Fruit fly (Drosophila melanogaster) whole organism, embryonic: ENCODE measurements around the gene CG10333.

Experiments used
- Bgb ChIP-seq: fragments of 200-800 bp; sonication (Bioruptor generic); IDR thresholded peaks from 2 replicates; pipeline ENCODE4 v1.3.6; 2022; ENCODE audit warnings: missing biosample characterization, missing genetic modification characterization; ENCODE audit not compliant: partially characterized antibody
- CG10431 ChIP-seq: fragments of 200-800 bp; sonication (Bioruptor generic); optimal IDR thresholded peaks from 3 replicates; lab custom pipeline; 2018; ENCODE audit warnings: missing biosample characterization, mild to moderate bottlenecking, missing genetic modification characterization
- CG10979 ChIP-seq: fragments of 200-800 bp; sonication (Bioruptor generic); optimal IDR thresholded peaks from 2 replicates; lab custom pipeline; 2018; ENCODE audit warnings: missing biosample characterization, mild to moderate bottlenecking, missing genetic modification characterization, moderate library complexity
- CG12391 ChIP-seq: fragments of 200-800 bp; sonication (Bioruptor generic); optimal IDR thresholded peaks from 3 replicates; lab custom pipeline; 2018; ENCODE audit warnings: missing biosample characterization, mild to moderate bottlenecking, missing genetic modification characterization, moderate library complexity
- CG13775 ChIP-seq: fragments of 200-800 bp; sonication (Bioruptor generic); optimal IDR thresholded peaks from 3 replicates; lab custom pipeline; 2017; ENCODE audit warnings: missing biosample characterization, mild to moderate bottlenecking, missing genetic modification characterization
- CG16815 ChIP-seq: fragments of 200-800 bp; sonication (Bioruptor generic); optimal IDR thresholded peaks from 3 replicates; lab custom pipeline; 2017; ENCODE audit warnings: missing biosample characterization, mild to moderate bottlenecking, missing genetic modification characterization
- CG18011 ChIP-seq: fragments of 200-800 bp; sonication (Bioruptor generic); optimal IDR thresholded peaks from 2 replicates; lab custom pipeline; 2017; ENCODE audit warnings: missing biosample characterization, missing genetic modification characterization, mild to moderate bottlenecking, moderate library complexity, missing genotype
- CG18764 ChIP-seq: fragments of 200-800 bp; sonication (Bioruptor generic); optimal IDR thresholded peaks from 3 replicates; lab custom pipeline; 2016; ENCODE audit warnings: missing biosample characterization, missing genetic modification characterization
- CG2116 ChIP-seq: fragments of 200-800 bp; sonication (Bioruptor generic); optimal IDR thresholded peaks from 3 replicates; lab custom pipeline; 2018; ENCODE audit warnings: missing biosample characterization, mild to moderate bottlenecking, missing genetic modification characterization
- CG2678 ChIP-seq: fragments of 200-800 bp; sonication (Bioruptor generic); optimal IDR thresholded peaks from 3 replicates; lab custom pipeline; 2019; ENCODE audit warnings: missing biosample characterization, mild to moderate bottlenecking, missing genetic modification characterization, moderate library complexity
- CG2712 ChIP-seq: fragments of 200-800 bp; optimal IDR thresholded peaks from 3 replicates; lab custom pipeline; 2019; ENCODE audit warnings: missing biosample characterization, mild to moderate bottlenecking, missing genetic modification characterization, moderate library complexity
- CG3281 ChIP-seq: fragments of 200-800 bp; sonication (Bioruptor generic); optimal IDR thresholded peaks from 3 replicates; lab custom pipeline; 2017; ENCODE audit warnings: missing biosample characterization, mild to moderate bottlenecking, missing genetic modification characterization
- CG34422 ChIP-seq: fragments of 200-800 bp; sonication (Bioruptor generic); IDR thresholded peaks from 3 replicates; pipeline ENCODE4 v1.3.6; 2022; ENCODE audit warnings: missing biosample characterization, missing genetic modification characterization
- CG42726 ChIP-seq: fragments of 200-800 bp; sonication (Bioruptor generic); IDR thresholded peaks from 2 replicates; pipeline ENCODE4 v1.3.6; 2022; ENCODE audit warnings: missing biosample characterization, missing genetic modification characterization; ENCODE audit not compliant: partially characterized antibody
- CG4854 ChIP-seq: fragments of 200-800 bp; sonication (Bioruptor generic); optimal IDR thresholded peaks from 2 replicates; lab custom pipeline; 2016; ENCODE audit warnings: missing biosample characterization, missing genetic modification characterization, inconsistent platforms
- CG6683 ChIP-seq: fragments of 200-800 bp; sonication (Bioruptor generic); optimal IDR thresholded peaks from 2 replicates; lab custom pipeline; 2017; ENCODE audit warnings: missing biosample characterization, mild to moderate bottlenecking, missing genetic modification characterization, missing genetic modification reagents
- CG7839 ChIP-seq: fragments of 200-800 bp; sonication (Bioruptor generic); optimal IDR thresholded peaks from 3 replicates; lab custom pipeline; 2018; ENCODE audit warnings: missing biosample characterization, mild to moderate bottlenecking, missing genetic modification characterization, moderate library complexity
- CG8359 ChIP-seq: fragments of 200-800 bp; sonication (Bioruptor generic); optimal IDR thresholded peaks from 2 replicates; lab custom pipeline; 2017; ENCODE audit warnings: missing biosample characterization, mild to moderate bottlenecking, missing genetic modification characterization, borderline replicate concordance
- CG8478 ChIP-seq: fragments of >200 bp; optimal IDR thresholded peaks from 2 replicates; lab custom pipeline; 2018
- Camta ChIP-seq: fragments of 200-800 bp; sonication (Bioruptor generic); optimal IDR thresholded peaks from 2 replicates; lab custom pipeline; 2016; ENCODE audit warnings: missing biosample characterization, missing genetic modification characterization
- Dad ChIP-seq: fragments of 200-800 bp; sonication (Bioruptor generic); optimal IDR thresholded peaks from 3 replicates; lab custom pipeline; 2016; ENCODE audit warnings: missing biosample characterization, missing genetic modification characterization
- H15 ChIP-seq: fragments of 200-800 bp; sonication (Bioruptor generic); IDR thresholded peaks from 3 replicates; pipeline ENCODE4 v1.3.6; 2022; ENCODE audit warnings: missing biosample characterization, missing genetic modification characterization
- HLH54F ChIP-seq: fragments of 200-800 bp; sonication (Bioruptor generic); optimal IDR thresholded peaks from 3 replicates; lab custom pipeline; 2016; ENCODE audit warnings: missing biosample characterization, missing genetic modification characterization
- HmgZ ChIP-seq: fragments of 200-800 bp; sonication (Bioruptor generic); optimal IDR thresholded peaks from 2 replicates; lab custom pipeline; 2018; ENCODE audit warnings: missing biosample characterization, mild to moderate bottlenecking, missing genetic modification characterization
- Hmx ChIP-seq: fragments of 200-800 bp; sonication (Bioruptor generic); optimal IDR thresholded peaks from 2 replicates; lab custom pipeline; 2016; ENCODE audit warnings: missing biosample characterization, missing genetic modification characterization
- Hr78 ChIP-seq, 2 experiments: fragments of 200-800 bp in 1 of 2; fragments of >200 bp in 1 of 2; sonication (Bioruptor generic) in 1 of 2; optimal IDR thresholded peaks; 2 replicates each; lab custom pipeline; 2017 to 2019; ENCODE audit warnings: missing biosample characterization in 2 of 2, missing genetic modification characterization in 2 of 2, mild to moderate bottlenecking in 1 of 2, moderate library complexity in 1 of 2
- Lim3 ChIP-seq: fragments of 200-800 bp; sonication (Bioruptor generic); IDR thresholded peaks from 2 replicates; pipeline ENCODE4 v1.3.6; 2022; ENCODE audit warnings: missing biosample characterization, missing genetic modification characterization
- Rx ChIP-seq: fragments of 200-800 bp; sonication (Bioruptor generic); IDR thresholded peaks from 2 replicates; pipeline ENCODE4 v1.3.6; 2022; ENCODE audit warnings: missing biosample characterization, missing genetic modification characterization
- Sox100B ChIP-seq: fragments of 200-800 bp; sonication (Bioruptor generic); optimal IDR thresholded peaks from 3 replicates; lab custom pipeline; 2018; ENCODE audit warnings: missing biosample characterization, mild to moderate bottlenecking, missing genetic modification characterization
- Usf ChIP-seq: fragments of 200-800 bp; sonication (Bioruptor generic); optimal IDR thresholded peaks from 2 replicates; lab custom pipeline; 2017; ENCODE audit warnings: missing genotype, missing biosample characterization, missing genetic modification characterization
- cas ChIP-seq: fragments of 200-800 bp; sonication (Bioruptor generic); IDR thresholded peaks from 2 replicates; pipeline ENCODE4 v1.3.6; 2022; ENCODE audit warnings: missing biosample characterization, missing genetic modification characterization
- crp ChIP-seq, 2 experiments: fragments of 200-800 bp; sonication (Bioruptor generic); optimal IDR thresholded peaks; 2 replicates in 1 of 2; 3 replicates in 1 of 2; lab custom pipeline; 2017; ENCODE audit warnings: missing biosample characterization in 2 of 2, missing genetic modification characterization in 2 of 2, mild to moderate bottlenecking in 1 of 2, moderate library complexity in 1 of 2
- dmrt11E ChIP-seq: fragments of 200-800 bp; sonication (Bioruptor generic); optimal IDR thresholded peaks from 3 replicates; lab custom pipeline; 2018; ENCODE audit warnings: missing biosample characterization, mild to moderate bottlenecking, missing genetic modification characterization, moderate library complexity
- fd102C ChIP-seq: fragments of 200-800 bp; sonication (Bioruptor generic); optimal IDR thresholded peaks from 2 replicates; lab custom pipeline; 2018; ENCODE audit warnings: missing biosample characterization, mild to moderate bottlenecking, missing genetic modification characterization, moderate library complexity
- gem ChIP-seq: fragments of 200-800 bp; sonication (Bioruptor generic); optimal IDR thresholded peaks from 2 replicates; lab custom pipeline; 2019; ENCODE audit warnings: missing biosample characterization, mild to moderate bottlenecking, missing genetic modification characterization, moderate library complexity
- gfzf ChIP-seq: fragments of 200-800 bp; sonication (Bioruptor generic); optimal IDR thresholded peaks from 2 replicates; lab custom pipeline; 2016; ENCODE audit warnings: missing biosample characterization, mild to moderate bottlenecking, missing genetic modification characterization, moderate library complexity
- insv ChIP-seq, 2 experiments: fragments of 200-800 bp; sonication (Bioruptor generic); optimal IDR thresholded peaks; 3 replicates each; lab custom pipeline; 2016 to 2018; ENCODE audit warnings: missing biosample characterization in 2 of 2, missing genetic modification characterization in 2 of 2
- ken ChIP-seq: fragments of 200-800 bp; sonication (Bioruptor generic); IDR thresholded peaks from 3 replicates; pipeline ENCODE4 v1.3.6; 2022; ENCODE audit warnings: missing biosample characterization, missing genetic modification characterization
- knrl ChIP-seq: fragments of 200-800 bp; sonication (Bioruptor generic); IDR thresholded peaks from 3 replicates; pipeline ENCODE4 v1.3.6; 2022; ENCODE audit warnings: missing biosample characterization, missing genetic modification characterization; ENCODE audit not compliant: partially characterized antibody
- luna ChIP-seq: fragments of 200-800 bp; sonication (Bioruptor generic); optimal IDR thresholded peaks from 2 replicates; lab custom pipeline; 2016; ENCODE audit warnings: missing biosample characterization, missing genetic modification characterization
- nmo ChIP-seq: fragments of 200-800 bp; sonication (Bioruptor generic); optimal IDR thresholded peaks from 2 replicates; lab custom pipeline; 2018; ENCODE audit warnings: missing biosample characterization, mild to moderate bottlenecking, missing genetic modification characterization, moderate library complexity
- oc ChIP-seq: fragments of 200-800 bp; sonication (Bioruptor generic); optimal IDR thresholded peaks from 2 replicates; lab custom pipeline; 2018; ENCODE audit warnings: missing biosample characterization, mild to moderate bottlenecking, missing genetic modification characterization, moderate library complexity
- odd ChIP-seq: fragments of 200-800 bp; sonication (Bioruptor generic); optimal IDR thresholded peaks from 2 replicates; lab custom pipeline; 2017; ENCODE audit warnings: missing biosample characterization, mild to moderate bottlenecking, missing genetic modification characterization
- pfk ChIP-seq: fragments of 200-800 bp; sonication (Bioruptor generic); optimal IDR thresholded peaks from 2 replicates; lab custom pipeline; 2018; ENCODE audit warnings: missing biosample characterization, mild to moderate bottlenecking, missing genetic modification characterization, moderate library complexity
- pho ChIP-seq: fragments of 200-800 bp; sonication (Bioruptor generic); optimal IDR thresholded peaks from 2 replicates; lab custom pipeline; 2016; ENCODE audit warnings: missing biosample characterization, missing genetic modification characterization
- psq ChIP-seq: fragments of 200-800 bp; sonication (Bioruptor generic); optimal IDR thresholded peaks from 2 replicates; lab custom pipeline; 2017; ENCODE audit warnings: missing biosample characterization, missing genetic modification characterization
- rib ChIP-seq: fragments of 200-800 bp; sonication (Bioruptor generic); IDR thresholded peaks from 2 replicates; pipeline ENCODE4 v1.3.6; 2022; ENCODE audit warnings: missing biosample characterization, missing genetic modification characterization
- sim ChIP-seq: fragments of 200-800 bp; sonication (Bioruptor generic); IDR thresholded peaks from 2 replicates; pipeline ENCODE4 v1.3.6; 2022; ENCODE audit warnings: missing biosample characterization, missing genetic modification characterization
- sima ChIP-seq: fragments of 200-800 bp; sonication (Bioruptor generic); optimal IDR thresholded peaks from 2 replicates; lab custom pipeline; 2016; ENCODE audit warnings: missing biosample characterization, missing genetic modification characterization
- unpg ChIP-seq: fragments of 200-800 bp; sonication (Bioruptor generic); optimal IDR thresholded peaks from 3 replicates; lab custom pipeline; 2018; ENCODE audit warnings: missing biosample characterization, mild to moderate bottlenecking, missing genetic modification characterization, moderate library complexity

The CG10333 gene

DNA sequence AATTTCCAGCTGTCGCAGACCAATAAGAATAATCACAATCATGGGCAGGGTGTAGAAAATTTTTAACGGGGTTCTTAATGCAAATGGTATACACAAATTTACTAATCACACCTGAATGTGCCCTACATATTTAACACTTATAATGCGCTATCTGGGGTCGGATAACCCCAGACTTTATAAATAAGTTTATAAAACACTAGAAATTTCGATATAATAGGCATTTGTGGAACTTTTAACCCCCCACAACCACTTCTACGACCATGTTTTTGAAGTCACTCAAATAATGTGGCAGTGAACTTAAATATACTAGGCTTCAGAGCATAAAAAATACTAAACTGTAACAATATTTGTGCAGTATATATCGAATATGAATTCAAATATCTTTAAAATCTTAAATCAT is 1.6 kb upstream of the CG10333 start, which contains the start of gene CG10413 (continued):
- TF ChIP-seq CG16815 (GFP tag; lab: Kevin White, UChicago) = peak; percentile 97
- peak; percentile 61 for TF ChIP-seq gfzf (GFP tag; lab: Kevin White, UChicago)
- TF ChIP-seq CG4854 (GFP tag; lab: Kevin White, UChicago) = peak; percentile 97
- TF ChIP-seq pho = peak; percentile 98
- peak; percentile 69 for TF ChIP-seq pfk (GFP tag; lab: Kevin White, UChicago)
- peak; percentile 99 for TF ChIP-seq gem
- peak; percentile 98 for TF ChIP-seq CG2712 (tag; lab: Kevin White, UChicago)
- peak; percentile 98 for TF ChIP-seq nmo (GFP tag; lab: Kevin White, UChicago)
- peak; percentile 98 for TF ChIP-seq HLH54F
- peak; percentile 98 for TF ChIP-seq oc (tag; lab: Kevin White, UChicago)
- peak; percentile 97 for TF ChIP-seq dmrt11E (tag; lab: Kevin White, UChicago)
- no peak for TF ChIP-seq CG42726
- TF ChIP-seq Dad (GFP tag; lab: Kevin White, UChicago) = peak; percentile 96
- TF ChIP-seq CG2116 (GFP tag; lab: Kevin White, UChicago) = peak; percentile 89
- TF ChIP-seq odd = peak; percentile 97
- TF ChIP-seq Bgb (GFP tag; lab: Robert Waterston, UW) = no peak
- TF ChIP-seq CG2678 (tag; lab: Kevin White, UChicago) = peak; percentile 99
- TF ChIP-seq CG10431 (GFP tag; lab: Kevin White, UChicago) = peak; percentile 93
- TF ChIP-seq luna = peak; percentile 97
- peak; percentile 95 for TF ChIP-seq Rx
- TF ChIP-seq unpg (GFP tag; lab: Kevin White, UChicago) = peak; percentile 99
- peak; percentile 96 for TF ChIP-seq H15
- TF ChIP-seq Hmx (GFP tag; lab: Kevin White, UChicago) = peak; percentile 95
- TF ChIP-seq fd102C (GFP tag; lab: Kevin White, UChicago) = peak; percentile 79
- peak; percentile 98 for TF ChIP-seq CG13775 (GFP tag; lab: Kevin White, UChicago)
- peak; percentile 98; the same call in 2 of the 3 replicates for TF ChIP-seq CG34422 (GFP tag; lab: Robert Waterston, UW)
- TF ChIP-seq Hr78 (GFP tag; optimal IDR thresholded peaks at IDR 0.05; lab: Kevin White, UChicago) = peak in 1 of 2 experiments; percentile 90
- TF ChIP-seq insv (GFP tag; optimal IDR thresholded peaks at IDR 0.05; lab: Kevin White, UChicago) = peak; percentile 52 to 91
- peak; percentile 89 for TF ChIP-seq CG18011 (GFP tag; lab: Kevin White, UChicago)
- TF ChIP-seq CG8359 (GFP tag; lab: Kevin White, UChicago) = peak; percentile 91
- peak; percentile 99 for TF ChIP-seq HmgZ (tag; lab: Kevin White, UChicago)
- TF ChIP-seq CG6683 (GFP tag; lab: Kevin White, UChicago) = peak; percentile 92
- TF ChIP-seq cas (GFP tag; lab: Robert Waterston, UW) = peak; percentile 94
- TF ChIP-seq CG3281 (GFP tag; lab: Kevin White, UChicago) = peak; percentile 98
- no peak for TF ChIP-seq CG8478 (lab: Kevin White, UChicago)
- peak; percentile 98 for TF ChIP-seq rib (GFP tag; lab: Robert Waterston, UW)
- peak; percentile 98 for TF ChIP-seq CG12391 (tag; lab: Kevin White, UChicago)
- peak; percentile 96 for TF ChIP-seq CG18764
- TF ChIP-seq sim (GFP tag; lab: Robert Waterston, UW) = peak; percentile 88; the same call in 1 of the 2 replicates
- TF ChIP-seq Lim3 (GFP tag; lab: Robert Waterston, UW) = peak; percentile 86
- TF ChIP-seq ken (GFP tag; lab: Robert Waterston, UW) = peak; percentile 95
- peak; percentile 95 for TF ChIP-seq Sox100B (GFP tag; lab: Kevin White, UChicago)
- no peak for TF ChIP-seq knrl (GFP tag; lab: Robert Waterston, UW)
- TF ChIP-seq psq = peak; percentile 87
- TF ChIP-seq Camta (GFP tag; lab: Kevin White, UChicago) = peak; percentile 98
- peak; percentile 87 for TF ChIP-seq sima (GFP tag; lab: Kevin White, UChicago)
- peak; percentile 98 for TF ChIP-seq CG7839
- TF ChIP-seq CG10979 (tag; lab: Kevin White, UChicago) = peak; percentile 96
- TF ChIP-seq Usf (GFP tag; lab: Kevin White, UChicago) = peak; percentile 96
- TF ChIP-seq crp (GFP tag; optimal IDR thresholded peaks at IDR 0.05; lab: Kevin White, UChicago) = peak; percentile 43 to 79
